3 fruit fly cellular contexts compared by ENCODE assay signal in the genomic region with DNA sequence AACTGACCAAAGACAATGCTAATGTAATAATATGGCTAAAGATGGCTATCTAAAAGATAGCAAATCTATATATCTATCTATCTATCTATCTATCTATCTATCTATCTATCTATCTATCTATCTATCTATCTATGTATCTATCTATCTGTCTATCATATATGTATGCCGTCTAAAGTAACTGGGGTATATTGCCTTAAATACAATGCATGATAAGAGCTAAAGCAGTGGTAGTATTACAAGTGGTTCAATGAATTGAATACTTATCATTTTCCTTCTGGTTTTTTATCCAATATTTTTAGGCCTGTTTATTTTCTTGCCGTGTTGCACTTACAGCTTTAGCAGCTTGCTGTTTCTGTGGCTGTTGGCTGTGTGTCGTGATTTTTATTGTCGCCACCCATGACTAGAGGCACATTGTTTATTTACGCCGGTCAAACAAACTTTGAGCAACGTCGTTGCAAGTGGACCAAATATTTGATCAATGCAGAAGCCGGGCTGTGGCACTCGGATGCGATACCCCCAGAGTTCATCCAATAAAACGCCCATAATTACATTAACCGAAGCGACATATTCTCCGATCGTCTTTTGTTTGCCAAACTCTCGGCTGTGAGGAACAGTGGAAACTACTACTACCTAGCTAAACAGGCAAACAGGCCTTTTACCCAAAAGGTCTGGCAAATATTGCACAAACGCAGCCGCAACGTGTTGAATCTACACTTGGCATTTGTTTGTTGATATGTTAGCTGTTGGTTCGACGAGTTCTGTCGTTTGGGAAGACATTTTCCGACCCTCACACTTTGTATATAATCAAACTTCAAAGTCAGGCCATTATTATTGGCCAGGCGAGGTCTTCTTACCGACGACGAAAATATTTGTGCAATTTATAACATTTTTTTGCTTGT.
TF ChIP-seq lines count a peak whose summit lies in the region.

No protein-coding gene starts in this region.

- TF ChIP-seq CTCF in whole organism, embryonic (GFP tag; optimal IDR thresholded peaks at IDR 0.05; lab: Kevin White, UChicago) = no peak

TF ChIP-seq in whole organism, embryonic, 481 proteins besides CTCF, POLR2A, EP300 and RAD21 (continues in another document):
- TF ChIP-seq CG17359 (tag; optimal IDR thresholded peaks at IDR 0.05; lab: Kevin White, UChicago) = no peak
- TF ChIP-seq Sox102F (GFP tag; optimal IDR thresholded peaks at IDR 0.05; lab: Kevin White, UChicago) = no peak
- TF ChIP-seq CG3407 (GFP tag; optimal IDR thresholded peaks at IDR 0.05; lab: Kevin White, UChicago) = peak; percentile 18
- no peak for TF ChIP-seq wek (GFP tag; optimal IDR thresholded peaks at IDR 0.05; lab: Kevin White, UChicago)
- TF ChIP-seq CG15479 (GFP tag; optimal IDR thresholded peaks at IDR 0.05; lab: Kevin White, UChicago) = peak; percentile 4
- TF ChIP-seq MTF-1 (GFP tag; optimal IDR thresholded peaks at IDR 0.05; lab: Kevin White, UChicago; ENCODE audit: borderline replicate concordance) = peak; percentile 6
- no peak for TF ChIP-seq CG16815 (GFP tag; optimal IDR thresholded peaks at IDR 0.05; lab: Kevin White, UChicago)
- TF ChIP-seq CG1603 (tag; optimal IDR thresholded peaks at IDR 0.05; lab: Kevin White, UChicago) = peak; percentile 3
- TF ChIP-seq CG12299 (tag; optimal IDR thresholded peaks at IDR 0.05; lab: Kevin White, UChicago) = no peak
- TF ChIP-seq Med (GFP tag; lab: Kevin White, UChicago) = peak; percentile 57
- no peak for TF ChIP-seq pros (GFP tag; optimal IDR thresholded peaks at IDR 0.05; lab: Kevin White, UChicago)
- no peak for TF ChIP-seq onecut (GFP tag; IDR thresholded peaks at IDR 0.05; lab: Robert Waterston, UW)
- TF ChIP-seq sens (GFP tag; lab: Kevin White, UChicago) = peak; percentile 77
- peak; percentile 9 for TF ChIP-seq ATbp (GFP tag; optimal IDR thresholded peaks at IDR 0.05; lab: Kevin White, UChicago)
- TF ChIP-seq CG8359 (GFP tag; optimal IDR thresholded peaks at IDR 0.05; lab: Kevin White, UChicago; ENCODE audit: borderline replicate concordance) = peak; percentile 54
- no peak for TF ChIP-seq prd (optimal IDR thresholded peaks at IDR 0.05; lab: Kevin White, UChicago)
- 0 out of 3 replicates have a peak, but pooled peaks have one; percentile 14 for TF ChIP-seq prd (GFP tag; IDR thresholded peaks at IDR 0.05; lab: Robert Waterston, UW)
- TF ChIP-seq CG13775 (GFP tag; optimal IDR thresholded peaks at IDR 0.05; lab: Kevin White, UChicago) = no peak
- no peak for TF ChIP-seq CG18476 (GFP tag; optimal IDR thresholded peaks at IDR 0.05; lab: Kevin White, UChicago)
- TF ChIP-seq CG4282 (GFP tag; optimal IDR thresholded peaks at IDR 0.05; lab: Kevin White, UChicago) = no peak
- peak; percentile 5 for TF ChIP-seq nom (GFP tag; optimal IDR thresholded peaks at IDR 0.05; lab: Kevin White, UChicago)
- TF ChIP-seq CG10209 (GFP tag; optimal IDR thresholded peaks at IDR 0.05; lab: Kevin White, UChicago) = peak; percentile 10
- TF ChIP-seq so (GFP tag; IDR thresholded peaks at IDR 0.05; lab: Robert Waterston, UW) = no peak
- TF ChIP-seq CG31365 (tag; optimal IDR thresholded peaks at IDR 0.05; lab: Kevin White, UChicago) = peak; percentile 10
- TF ChIP-seq CG15696 (tag; optimal IDR thresholded peaks at IDR 0.05; lab: Kevin White, UChicago) = peak; percentile 45
- no peak for TF ChIP-seq hkb (optimal IDR thresholded peaks at IDR 0.05; lab: Kevin White, UChicago)
- TF ChIP-seq hkb (GFP tag; IDR thresholded peaks at IDR 0.05; lab: Robert Waterston, UW) = no peak

TF ChIP-seq in whole organism, prepupa, 60 proteins besides CTCF, POLR2A, EP300 and RAD21 (continues in another document):
- peak; percentile 12 for TF ChIP-seq CG11762 (GFP tag; optimal IDR thresholded peaks at IDR 0.05; lab: Kevin White, UChicago; ENCODE audit: insufficient read depth)
- peak; percentile 47 for TF ChIP-seq CG6276 (GFP tag; optimal IDR thresholded peaks at IDR 0.05; lab: Kevin White, UChicago)
- TF ChIP-seq OdsH (GFP tag; optimal IDR thresholded peaks at IDR 0.05; lab: Kevin White, UChicago) = peak; percentile 33
- TF ChIP-seq Eip78C (GFP tag; lab: Kevin White, UChicago) = peak; percentile 61
- peak; percentile 55 for TF ChIP-seq achi (GFP tag; optimal IDR thresholded peaks at IDR 0.05; lab: Kevin White, UChicago)
- no peak for TF ChIP-seq Ets21C (GFP tag; optimal IDR thresholded peaks at IDR 0.05; lab: Kevin White, UChicago)
- no peak for TF ChIP-seq CG6792 (GFP tag; optimal IDR thresholded peaks at IDR 0.05; lab: Kevin White, UChicago)
- TF ChIP-seq vri (GFP tag; optimal IDR thresholded peaks at IDR 0.05; lab: Kevin White, UChicago) = no peak
- peak; percentile 55 for TF ChIP-seq CG6808 (GFP tag; optimal IDR thresholded peaks at IDR 0.05; lab: Kevin White, UChicago)
- peak; percentile 81 for TF ChIP-seq CG32006 (GFP tag; optimal IDR thresholded peaks at IDR 0.05; lab: Kevin White, UChicago)
- peak; percentile 4 for TF ChIP-seq CG3032 (tag; optimal IDR thresholded peaks at IDR 0.05; lab: Kevin White, UChicago)
- TF ChIP-seq CG3919 (GFP tag; optimal IDR thresholded peaks at IDR 0.05; lab: Kevin White, UChicago) = peak; percentile 17
- peak; percentile 26 for TF ChIP-seq CG10631 (GFP tag; optimal IDR thresholded peaks at IDR 0.05; lab: Kevin White, UChicago)
- no peak for TF ChIP-seq CG8319 (GFP tag; optimal IDR thresholded peaks at IDR 0.05; lab: Kevin White, UChicago)
- peak in 1 of 2 experiments; percentile 50 for TF ChIP-seq ss (GFP tag; optimal IDR thresholded peaks at IDR 0.05; lab: Kevin White, UChicago)
- TF ChIP-seq Sox102F (GFP tag; optimal IDR thresholded peaks at IDR 0.05; lab: Kevin White, UChicago) = no peak
- peak; percentile 16 for TF ChIP-seq pdm3 (GFP tag; optimal IDR thresholded peaks at IDR 0.05; lab: Kevin White, UChicago)
- no peak for TF ChIP-seq esn (GFP tag; optimal IDR thresholded peaks at IDR 0.05; lab: Kevin White, UChicago)
- peak; percentile 46 for TF ChIP-seq spab (GFP tag; optimal IDR thresholded peaks at IDR 0.05; lab: Kevin White, UChicago)
- peak; percentile 1 for TF ChIP-seq dac (GFP tag; optimal IDR thresholded peaks at IDR 0.05; lab: Kevin White, UChicago)
- no peak for TF ChIP-seq lz (GFP tag; optimal IDR thresholded peaks at IDR 0.05; lab: Kevin White, UChicago)
- peak; percentile 52 for TF ChIP-seq CG4318 (GFP tag; optimal IDR thresholded peaks at IDR 0.05; lab: Kevin White, UChicago)
- no peak for TF ChIP-seq Smox (GFP tag; optimal IDR thresholded peaks at IDR 0.05; lab: Kevin White, UChicago)
- peak; percentile 72 for TF ChIP-seq fkh (GFP tag; optimal IDR thresholded peaks at IDR 0.05; lab: Kevin White, UChicago)
- TF ChIP-seq fd59A (GFP tag; optimal IDR thresholded peaks at IDR 0.05; lab: Kevin White, UChicago) = no peak
- peak; percentile 73 for TF ChIP-seq Hr4 (GFP tag; optimal IDR thresholded peaks at IDR 0.05; lab: Kevin White, UChicago)
- peak; percentile 11 for TF ChIP-seq Sox14 (GFP tag; optimal IDR thresholded peaks at IDR 0.05; lab: Kevin White, UChicago)
- TF ChIP-seq CG9139 (GFP tag; optimal IDR thresholded peaks at IDR 0.05; lab: Kevin White, UChicago) = peak; percentile 1

TF ChIP-seq in whole organism, pupa, 21 proteins besides CTCF, POLR2A, EP300 and RAD21:
- no peak for TF ChIP-seq CG10348 (GFP tag; IDR thresholded peaks at IDR 0.05; lab: Robert Waterston, UW)
- no peak for TF ChIP-seq EcR (GFP tag; optimal IDR thresholded peaks at IDR 0.05; lab: Kevin White, UChicago)
- peak; percentile 65 for TF ChIP-seq CG8301 (tag; optimal IDR thresholded peaks at IDR 0.05; lab: Kevin White, UChicago)
- TF ChIP-seq fd96Ca (GFP tag; IDR thresholded peaks at IDR 0.05; lab: Robert Waterston, UW) = no peak
- TF ChIP-seq D1 (tag; optimal IDR thresholded peaks at IDR 0.05; lab: Kevin White, UChicago) = no peak
- TF ChIP-seq rn (GFP tag; IDR thresholded peaks at IDR 0.05; lab: Robert Waterston, UW) = no peak
- peak; percentile 42 for TF ChIP-seq CG8159 (tag; optimal IDR thresholded peaks at IDR 0.05; lab: Kevin White, UChicago)
- peak; percentile 18 for TF ChIP-seq CG17806 (tag; optimal IDR thresholded peaks at IDR 0.05; lab: Kevin White, UChicago)
- peak; percentile 17 for TF ChIP-seq CG34367 (tag; optimal IDR thresholded peaks at IDR 0.05; lab: Kevin White, UChicago)
- peak; percentile 20 for TF ChIP-seq CG9948 (tag; optimal IDR thresholded peaks at IDR 0.05; lab: Kevin White, UChicago)
- peak; percentile 66 for TF ChIP-seq CG14655 (GFP tag; optimal IDR thresholded peaks at IDR 0.05; lab: Kevin White, UChicago)
- TF ChIP-seq CG12605 (GFP tag; IDR thresholded peaks at IDR 0.05; lab: Robert Waterston, UW) = no peak
- no peak for TF ChIP-seq CG13204 (GFP tag; optimal IDR thresholded peaks at IDR 0.05; lab: Kevin White, UChicago)
- no peak for TF ChIP-seq Ets98B (GFP tag; IDR thresholded peaks at IDR 0.05; lab: Robert Waterston, UW)
- peak; percentile 45 for TF ChIP-seq CG15710 (tag; optimal IDR thresholded peaks at IDR 0.05; lab: Kevin White, UChicago)
- TF ChIP-seq Pif1A (GFP tag; optimal IDR thresholded peaks at IDR 0.05; lab: Kevin White, UChicago) = peak; percentile 51
TF ChIP-seq in whole organism, pupa: peak in this region for 8.
